Worm (Caenorhabditis elegans) whole organism, L1 larva: ENCODE results near the gene mboa-6.
A peak's percentile ranks its signal among the peaks of the same experiment; 100 is the strongest.

Experiments
- C04F5.9 ChIP-seq: sonication (generic microtip); optimal IDR thresholded peaks from 2 replicates; lab custom pipeline; 2016; ENCODE audit warnings: missing genetic modification characterization, missing compliant biosample characterization
- C16A3.4 ChIP-seq: fragments of 150-350 bp; optimal IDR thresholded peaks from 2 replicates; lab custom pipeline; 2014; ENCODE audit warnings: missing biosample characterization, missing genetic modification characterization
- C34B4.2 ChIP-seq: sonication (generic microtip); optimal IDR thresholded peaks from 2 replicates; lab custom pipeline; 2017; ENCODE audit warnings: mild to moderate bottlenecking, missing genetic modification characterization, missing compliant biosample characterization
- F16B12.6 ChIP-seq: fragments of 150-350 bp; optimal IDR thresholded peaks from 2 replicates; lab custom pipeline; 2014; ENCODE audit warnings: missing biosample characterization, missing genetic modification characterization
- Y116A8C.19 ChIP-seq: sonication (generic microtip); optimal IDR thresholded peaks from 2 replicates; lab custom pipeline; 2016; ENCODE audit warnings: missing compliant biosample characterization, missing genetic modification characterization, borderline replicate concordance
- aha-1 ChIP-seq: fragments of 150-350 bp; optimal IDR thresholded peaks from 2 replicates; lab custom pipeline; 2014; ENCODE audit warnings: missing biosample characterization, missing genetic modification characterization
- alr-1 ChIP-seq: fragments of 200-800 bp; sonication (Bioruptor generic); optimal IDR thresholded peaks from 2 replicates; lab custom pipeline; 2018; ENCODE audit warnings: borderline replicate concordance, mild to moderate bottlenecking, missing genetic modification characterization, missing compliant biosample characterization
- aly-2 ChIP-seq: fragments of 150-350 bp; optimal IDR thresholded peaks from 2 replicates; lab custom pipeline; 2014; ENCODE audit warnings: missing biosample characterization, missing genetic modification characterization
- blmp-1 ChIP-seq: fragments of 150-350 bp; optimal IDR thresholded peaks from 2 replicates; lab custom pipeline; 2014; ENCODE audit warnings: missing biosample characterization, missing genetic modification characterization
- ceh-63 ChIP-seq: fragments of 200-800 bp; sonication (Bioruptor generic); optimal IDR thresholded peaks from 2 replicates; lab custom pipeline; 2018; ENCODE audit warnings: mild to moderate bottlenecking, missing genetic modification characterization, missing compliant biosample characterization
- ceh-88 ChIP-seq: fragments of 200-800 bp; sonication (Bioruptor generic); IDR thresholded peaks from 2 replicates; pipeline ENCODE4 v1.3.6; 2022; ENCODE audit warnings: missing genetic modification characterization, missing compliant biosample characterization
- ceh-90 ChIP-seq: sonication (generic microtip); optimal IDR thresholded peaks from 2 replicates; lab custom pipeline; 2016; ENCODE audit warnings: missing genetic modification characterization, missing compliant biosample characterization
- ces-1 ChIP-seq: fragments of 150-350 bp; optimal IDR thresholded peaks from 2 replicates; lab custom pipeline; 2014; ENCODE audit warnings: missing biosample characterization, missing genetic modification reagents, missing genetic modification characterization
- dpl-1 ChIP-seq, 3 experiments: fragments of 150-350 bp in 2 of 3; sonication (generic microtip) in 1 of 3; optimal IDR thresholded peaks; 2 replicates each; lab custom pipeline; 2014 to 2017; ENCODE audit warnings: missing biosample characterization in 3 of 3, missing genetic modification characterization in 3 of 3, missing genetic modification reagents in 3 of 3
- dsc-1 ChIP-seq: sonication (generic microtip); optimal IDR thresholded peaks from 2 replicates; lab custom pipeline; 2016; ENCODE audit warnings: mild to moderate bottlenecking, missing genetic modification characterization, missing compliant biosample characterization
- efl-3 ChIP-seq: fragments of 200-800 bp; sonication (Bioruptor generic); optimal IDR thresholded peaks from 2 replicates; lab custom pipeline; 2018; ENCODE audit warnings: mild to moderate bottlenecking, missing genetic modification characterization, missing compliant biosample characterization
- egl-27 ChIP-seq, 2 experiments: fragments of 150-350 bp in 1 of 2; sonication (generic microtip); optimal IDR thresholded peaks; 3 replicates each; lab custom pipeline; 2017 to 2018; ENCODE audit warnings: missing biosample characterization in 2 of 2, missing genetic modification characterization in 2 of 2, missing genetic modification reagents in 2 of 2
- fkh-10 ChIP-seq: sonication (generic microtip); optimal IDR thresholded peaks from 2 replicates; lab custom pipeline; 2017; ENCODE audit warnings: missing biosample characterization, missing genetic modification reagents, missing genetic modification characterization
- fkh-8 ChIP-seq: sonication (generic microtip); optimal IDR thresholded peaks from 2 replicates; lab custom pipeline; 2016; ENCODE audit warnings: mild to moderate bottlenecking, missing genetic modification characterization, missing compliant biosample characterization
- hlh-17 ChIP-seq: fragments of 200-800 bp; sonication (Bioruptor generic); optimal IDR thresholded peaks from 2 replicates; lab custom pipeline; 2018; ENCODE audit warnings: missing genetic modification characterization, mild to moderate bottlenecking, missing compliant biosample characterization, moderate library complexity, borderline replicate concordance
- lin-13 ChIP-seq: fragments of 150-350 bp; optimal IDR thresholded peaks from 2 replicates; lab custom pipeline; 2014; ENCODE audit warnings: missing biosample characterization, missing genetic modification reagents, missing genetic modification characterization
- lin-35 ChIP-seq, 2 experiments: fragments of 150-350 bp; optimal IDR thresholded peaks; 2 replicates each; lab custom pipeline; 2014; ENCODE audit warnings: missing biosample characterization in 2 of 2, missing genetic modification characterization in 2 of 2, missing genetic modification reagents in 2 of 2
- lsy-2 ChIP-seq, 2 experiments: fragments of 150-350 bp; optimal IDR thresholded peaks; 2 replicates each; lab custom pipeline; 2014; ENCODE audit warnings: missing biosample characterization in 2 of 2, missing genetic modification characterization in 2 of 2
- mab-9 ChIP-seq: fragments of 200-800 bp; sonication (Bioruptor generic); IDR thresholded peaks from 2 replicates; pipeline ENCODE4 v1.3.6; 2022; ENCODE audit warnings: missing genetic modification reagents, missing genetic modification characterization, missing compliant biosample characterization
- mdl-1 ChIP-seq, 2 experiments: fragments of 150-350 bp; optimal IDR thresholded peaks; 2 replicates each; lab custom pipeline; 2014 to 2017; ENCODE audit warnings: missing biosample characterization in 2 of 2, missing genetic modification characterization in 2 of 2, inconsistent platforms in 1 of 2
- nhr-12 ChIP-seq: sonication (generic microtip); optimal IDR thresholded peaks from 2 replicates; lab custom pipeline; 2017; ENCODE audit warnings: missing biosample characterization, missing genetic modification characterization
- nhr-19 ChIP-seq: fragments of 200-800 bp; sonication (Bioruptor generic); conservative IDR thresholded peaks from 2 replicates; pipeline ENCODE4 v1.3.6; 2022; ENCODE audit warnings: missing genetic modification characterization, missing compliant biosample characterization
- nhr-20 ChIP-seq: sonication (generic microtip); optimal IDR thresholded peaks from 2 replicates; lab custom pipeline; 2016; ENCODE audit warnings: mild to moderate bottlenecking, missing genetic modification characterization, missing compliant biosample characterization
- nhr-28 ChIP-seq: fragments of 150-350 bp; optimal IDR thresholded peaks from 2 replicates; lab custom pipeline; 2014; ENCODE audit warnings: missing biosample characterization, missing genetic modification characterization
- nhr-47 ChIP-seq: sonication (generic microtip); optimal IDR thresholded peaks from 2 replicates; lab custom pipeline; 2016; ENCODE audit warnings: mild to moderate bottlenecking, missing genetic modification characterization, moderate library complexity, missing compliant biosample characterization
- nhr-71 ChIP-seq: sonication (generic microtip); optimal IDR thresholded peaks from 2 replicates; lab custom pipeline; 2016; ENCODE audit warnings: mild to moderate bottlenecking, missing genetic modification characterization, moderate library complexity, missing compliant biosample characterization
- nhr-84 ChIP-seq: sonication (generic microtip); optimal IDR thresholded peaks from 2 replicates; lab custom pipeline; 2017; ENCODE audit warnings: missing biosample characterization, missing genetic modification characterization
- nhr-85 ChIP-seq: sonication (generic microtip); peaks from one replicate; lab custom pipeline; 2016; ENCODE audit warnings: missing genetic modification characterization, inconsistent platforms, missing compliant biosample characterization
- pag-3 ChIP-seq: sonication (generic microtip); optimal IDR thresholded peaks from 2 replicates; lab custom pipeline; 2017; ENCODE audit warnings: missing genetic modification characterization, mild to moderate bottlenecking, missing compliant biosample characterization, antibody characterized with exemption, borderline replicate concordance; ENCODE audit not compliant: insufficient read depth
- pax-3 ChIP-seq: fragments of 200-800 bp; sonication (Bioruptor generic); optimal IDR thresholded peaks from 2 replicates; lab custom pipeline; 2018; ENCODE audit warnings: mild to moderate bottlenecking, missing genetic modification characterization, moderate library complexity, missing compliant biosample characterization
- rnt-1 ChIP-seq: sonication (generic microtip); optimal IDR thresholded peaks from 2 replicates; lab custom pipeline; 2016; ENCODE audit warnings: mild to moderate bottlenecking, missing genetic modification characterization, moderate library complexity, missing compliant biosample characterization
- sox-4 ChIP-seq: sonication (generic microtip); optimal IDR thresholded peaks from 2 replicates; lab custom pipeline; 2016; ENCODE audit warnings: missing genetic modification characterization, missing compliant biosample characterization
- sup-37 ChIP-seq: fragments of 200-800 bp; sonication (Bioruptor generic); optimal IDR thresholded peaks from 2 replicates; lab custom pipeline; 2018; ENCODE audit warnings: mild to moderate bottlenecking, missing genetic modification characterization, missing compliant biosample characterization
- swsn-7 ChIP-seq: sonication (generic microtip); optimal IDR thresholded peaks from 2 replicates; lab custom pipeline; 2016; ENCODE audit warnings: missing genetic modification characterization, missing compliant biosample characterization
- tlp-1 ChIP-seq: fragments of 150-350 bp; optimal IDR thresholded peaks from 2 replicates; lab custom pipeline; 2014; ENCODE audit warnings: missing biosample characterization, missing genetic modification characterization
- unc-130 ChIP-seq: fragments of 150-350 bp; optimal IDR thresholded peaks from 2 replicates; lab custom pipeline; 2017; ENCODE audit warnings: missing biosample characterization, missing genetic modification characterization, inconsistent platforms
- unc-62 ChIP-seq: fragments of 150-350 bp; optimal IDR thresholded peaks from 2 replicates; lab custom pipeline; 2014; ENCODE audit warnings: missing biosample characterization, missing genetic modification reagents, missing genetic modification characterization
- unc-86 ChIP-seq: sonication (generic microtip); optimal IDR thresholded peaks from 2 replicates; lab custom pipeline; 2016; ENCODE audit warnings: missing genetic modification characterization, missing compliant biosample characterization
- unc-98 ChIP-seq: fragments of 200-800 bp; sonication (Bioruptor generic); IDR thresholded peaks from 2 replicates; pipeline ENCODE4 v1.3.6; 2022; ENCODE audit warnings: missing genetic modification characterization, missing compliant biosample characterization
- vab-15 ChIP-seq: sonication (generic microtip); optimal IDR thresholded peaks from 2 replicates; lab custom pipeline; 2017; ENCODE audit warnings: missing genotype, mild to moderate bottlenecking, missing genetic modification characterization, missing compliant biosample characterization
- zag-1 ChIP-seq: fragments of 150-350 bp; optimal IDR thresholded peaks from 2 replicates; lab custom pipeline; 2014; ENCODE audit warnings: missing biosample characterization, missing genetic modification characterization
- zip-4 ChIP-seq: fragments of 200-800 bp; sonication (Bioruptor generic); optimal IDR thresholded peaks from 2 replicates; lab custom pipeline; 2018; ENCODE audit warnings: mild to moderate bottlenecking, missing genetic modification characterization, moderate library complexity, missing compliant biosample characterization

The mboa-6 gene

DNA sequence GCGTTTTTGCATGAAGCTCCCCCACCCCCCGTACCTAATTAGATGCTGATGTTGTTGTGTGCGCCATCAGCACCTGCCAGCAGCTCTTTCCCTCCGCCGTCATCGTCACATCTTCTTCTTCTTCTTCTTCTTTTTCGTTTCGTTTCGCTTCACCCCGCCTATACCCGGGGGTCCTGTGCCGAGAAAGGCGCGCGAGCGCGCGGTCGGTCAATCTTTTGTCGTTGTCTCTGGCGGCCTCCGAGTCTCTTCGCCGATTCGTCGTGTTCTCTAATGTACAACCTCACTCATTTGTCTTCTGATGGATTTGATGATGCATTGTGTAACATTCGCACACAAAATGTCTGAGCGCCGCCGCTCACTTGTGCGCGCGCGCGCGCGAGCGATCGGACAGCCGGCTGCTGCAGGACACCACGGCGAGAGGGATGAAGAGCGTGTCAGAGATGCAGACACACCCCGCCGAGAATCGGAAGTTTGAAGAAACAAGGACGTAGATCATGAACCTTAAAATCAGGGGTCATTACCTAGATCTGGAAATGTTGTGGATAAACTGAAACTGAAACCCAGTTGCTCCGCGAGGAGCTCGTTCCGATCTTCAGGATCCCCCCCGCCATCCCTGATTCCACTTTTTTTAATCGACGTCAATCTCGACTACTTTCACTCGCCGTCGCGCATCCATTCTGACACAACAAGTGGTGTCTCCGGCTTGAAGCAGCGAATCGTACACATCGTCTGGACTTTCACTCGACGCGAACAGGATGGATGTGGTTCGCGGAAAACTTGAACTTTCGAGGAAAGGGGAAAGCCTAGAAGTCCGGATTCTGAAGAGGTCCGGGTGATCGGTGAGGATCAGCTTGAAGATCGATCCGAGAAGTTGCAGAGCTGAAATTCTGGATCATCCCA is 38.1 kb downstream of the mboa-6 start (continued):
- TF ChIP-seq unc-130: peak; percentile 56
- TF ChIP-seq nhr-71 (tag; lab: Kevin White, UChicago): peak; percentile 99
- no peak for TF ChIP-seq C34B4.2
- peak; percentile 84 for TF ChIP-seq lin-13 (GFP tag; lab: Kevin White, UChicago)
- TF ChIP-seq C04F5.9 (tag; lab: Kevin White, UChicago): peak; percentile 51
- TF ChIP-seq blmp-1: peak; percentile 91
- no peak for TF ChIP-seq tlp-1
- peak; percentile 96 for TF ChIP-seq unc-86 (tag; lab: Kevin White, UChicago)
- TF ChIP-seq nhr-12 (tag; lab: Kevin White, UChicago): no peak
- peak; percentile 59 to 65 (median 63) for TF ChIP-seq dpl-1 (GFP tag; optimal IDR thresholded peaks at IDR 0.05; lab: Kevin White, UChicago)
- TF ChIP-seq Y116A8C.19 (tag; lab: Kevin White, UChicago): no peak
- TF ChIP-seq sup-37: peak; percentile 67
- peak; percentile 94 for TF ChIP-seq egl-27 (tag; optimal IDR thresholded peaks at IDR 0.05; lab: Kevin White, UChicago)
- TF ChIP-seq unc-98 (GFP tag; lab: Robert Waterston, UW): peak; percentile 30; the same call in 1 of the 2 replicates
- peak; percentile 82 for TF ChIP-seq unc-62 (GFP tag; lab: Kevin White, UChicago)
- peak; percentile 96 for TF ChIP-seq nhr-47 (tag; lab: Kevin White, UChicago)

DNA sequence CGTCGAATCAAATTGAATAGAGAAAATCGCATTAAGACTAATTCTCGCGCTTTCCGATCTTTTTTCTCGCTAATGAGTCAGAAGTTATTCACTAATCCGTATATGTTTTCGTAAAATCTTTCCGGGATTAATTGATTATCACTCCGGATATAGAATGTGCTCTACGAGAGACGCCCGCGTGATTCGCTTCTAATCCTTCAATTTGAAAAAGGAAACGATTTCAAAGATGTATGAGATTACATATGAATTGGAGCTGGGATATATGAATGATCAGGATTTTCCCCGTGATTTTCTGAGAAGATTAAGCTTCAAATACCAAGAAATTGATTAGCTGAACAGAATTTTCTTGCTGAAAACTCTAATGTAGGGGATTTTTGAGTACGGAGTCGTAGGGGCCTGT is 39.2 kb downstream of the mboa-6 start:
- TF ChIP-seq fkh-8 (tag; lab: Kevin White, UChicago) (peak; percentile 88), C04F5.9 (tag; lab: Kevin White, UChicago) (no peak), unc-62 (GFP tag; lab: Kevin White, UChicago) (no peak), tlp-1 (no peak), ceh-63 (no peak), mdl-1 (tag; optimal IDR thresholded peaks at IDR 0.05; lab: Kevin White, UChicago) (no peak), efl-3 (GFP tag; lab: Kevin White, UChicago) (no peak), aha-1 (no peak), pag-3 (tag; lab: Kevin White, UChicago) (no peak), dsc-1 (tag; lab: Kevin White, UChicago) (peak; percentile 99), unc-130 (no peak), aly-2 (tag; lab: Kevin White, UChicago) (no peak), nhr-84 (tag; lab: Kevin White, UChicago) (no peak), fkh-10 (GFP tag; lab: Kevin White, UChicago) (no peak), zag-1 (tag; lab: Kevin White, UChicago) (no peak), lin-35 (GFP tag; optimal IDR thresholded peaks at IDR 0.05; lab: Kevin White, UChicago) (no peak), rnt-1 (tag; lab: Kevin White, UChicago) (no peak), sox-4 (tag; lab: Kevin White, UChicago) (peak; percentile 87), blmp-1 (peak; percentile 11), hlh-17 (no peak), alr-1 (tag; lab: Kevin White, UChicago) (no peak), ceh-90 (tag; lab: Kevin White, UChicago) (no peak), nhr-20 (peak; percentile 26), C16A3.4 (tag; lab: Kevin White, UChicago) (no peak), F16B12.6 (tag; lab: Kevin White, UChicago) (no peak), lin-13 (GFP tag; lab: Kevin White, UChicago) (no peak), nhr-28 (tag; lab: Kevin White, UChicago) (no peak), unc-98 (GFP tag; lab: Robert Waterston, UW) (no peak), lsy-2 (tag; optimal IDR thresholded peaks at IDR 0.05; lab: Kevin White, UChicago) (peak in 1 of 2 experiments; percentile 39), nhr-19 (GFP tag; lab: Robert Waterston, UW) (no peak), swsn-7 (tag; lab: Kevin White, UChicago) (peak; percentile 34), ceh-88 (no peak), ces-1 (no peak), mab-9 (GFP tag; lab: Robert Waterston, UW) (no peak), nhr-85 (tag; lab: Kevin White, UChicago) (peak; percentile 42), nhr-71 (tag; lab: Kevin White, UChicago) (peak; percentile 73), zip-4 (GFP tag; lab: Kevin White, UChicago) (no peak), vab-15 (tag; lab: Kevin White, UChicago) (no peak), nhr-47 (tag; lab: Kevin White, UChicago) (peak; percentile 87), pax-3 (tag; lab: Kevin White, UChicago) (peak; percentile 78)
